Worm (Caenorhabditis elegans) whole organism, L4/young adult: Measurements from ENCODE around the gene T08G5.3.
A peak's percentile ranks its signal among the peaks of the same experiment; 100 is the strongest.
"Not testable (repeated sequence)": the region's sequence is repeated elsewhere in the genome, so short reads cannot be mapped to it uniquely, and the experiment has no call there.

Experiments used
- W03F9.2 ChIP-seq: fragments of 150-350 bp; optimal IDR thresholded peaks from 2 replicates; lab custom pipeline; 2014; ENCODE audit warnings: missing biosample characterization, missing genetic modification characterization
- dao-5 ChIP-seq: sonication (generic microtip); optimal IDR thresholded peaks from 2 replicates; lab custom pipeline; 2016; ENCODE audit warnings: missing genotype, missing genetic modification characterization, moderate library complexity, missing compliant biosample characterization
- him-1 ChIP-seq: sonication (generic microtip); optimal IDR thresholded peaks from 2 replicates; lab custom pipeline; 2016; ENCODE audit warnings: missing genotype, missing genetic modification reagents, missing genetic modification characterization, missing compliant biosample characterization

Gene T08G5.3

DNA sequence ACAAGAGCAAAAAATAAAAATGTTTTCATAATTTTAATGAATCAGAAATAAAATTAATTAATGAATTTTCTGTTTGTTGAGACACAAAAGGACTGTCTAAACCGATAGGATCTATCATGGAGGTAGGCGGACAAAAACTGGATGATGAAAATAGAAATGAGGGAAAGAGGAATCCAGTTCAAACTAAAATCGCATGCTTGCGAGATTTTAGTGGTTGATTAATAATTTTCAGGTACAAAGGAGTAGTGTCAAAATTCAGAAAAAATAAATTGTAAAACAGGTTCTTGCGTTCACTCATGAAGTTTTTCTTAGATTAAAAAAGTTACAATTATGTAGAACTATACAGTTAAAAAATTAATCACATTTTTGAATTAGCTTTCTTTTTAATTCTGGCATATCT is at the start of gene T08G5.3:
Gene T08G5.3, minus strand, starts transcription at position 101 of the 400 bp plus-strand sequence.
- TF ChIP-seq him-1 (tag; lab: Kevin White, UChicago) (no peak), dao-5 (tag; lab: Kevin White, UChicago) (no peak), W03F9.2 (no peak)

DNA sequence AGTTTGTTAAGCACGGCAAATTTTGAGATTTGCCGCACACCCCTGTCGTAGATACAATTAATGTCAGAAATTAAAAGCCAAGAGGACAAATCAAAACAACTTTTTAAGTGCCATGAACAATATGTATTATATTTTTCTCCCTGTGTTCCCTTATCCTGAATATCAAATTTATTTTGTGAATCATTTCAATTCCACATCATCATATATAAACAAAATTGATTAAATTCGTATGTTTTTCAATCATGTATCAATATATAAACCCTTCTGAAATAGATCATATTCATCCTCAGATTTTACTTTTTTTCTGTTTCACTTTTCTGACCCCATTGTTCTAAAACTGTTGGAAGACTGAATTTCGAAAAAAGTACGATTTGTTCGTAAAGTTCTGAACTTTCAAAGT is 46.9 kb upstream of the T08G5.3 start, which contains the start of gene D1086.11:
Gene D1086.11, plus strand, starts transcription at position 301 of the 400 bp plus-strand sequence.
- no peak for TF ChIP-seq dao-5 (tag; lab: Kevin White, UChicago)
- no peak for TF ChIP-seq W03F9.2
- TF ChIP-seq him-1 (tag; lab: Kevin White, UChicago) = no peak

DNA sequence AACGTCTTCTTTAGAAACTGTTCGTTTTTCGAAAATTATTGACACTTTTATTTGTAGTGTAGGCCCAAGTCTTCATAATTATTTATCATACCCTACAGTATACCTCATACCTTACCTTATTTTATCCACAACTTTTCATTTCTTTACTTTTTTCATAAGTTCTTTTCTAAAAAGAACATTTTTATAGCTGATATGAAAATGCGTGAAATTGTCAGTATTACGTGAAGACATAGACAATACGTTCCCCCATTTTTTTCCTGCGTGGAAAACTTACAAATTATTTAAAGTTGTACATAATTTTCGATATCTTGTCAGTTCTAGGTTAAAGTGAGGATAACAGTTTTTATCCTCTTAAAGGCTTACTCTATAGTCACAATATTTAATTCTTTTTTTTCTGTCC is 42.6 kb upstream of the T08G5.3 start:
- no peak for TF ChIP-seq W03F9.2
- no peak for TF ChIP-seq dao-5 (tag; lab: Kevin White, UChicago)
- no peak for TF ChIP-seq him-1 (tag; lab: Kevin White, UChicago)

DNA sequence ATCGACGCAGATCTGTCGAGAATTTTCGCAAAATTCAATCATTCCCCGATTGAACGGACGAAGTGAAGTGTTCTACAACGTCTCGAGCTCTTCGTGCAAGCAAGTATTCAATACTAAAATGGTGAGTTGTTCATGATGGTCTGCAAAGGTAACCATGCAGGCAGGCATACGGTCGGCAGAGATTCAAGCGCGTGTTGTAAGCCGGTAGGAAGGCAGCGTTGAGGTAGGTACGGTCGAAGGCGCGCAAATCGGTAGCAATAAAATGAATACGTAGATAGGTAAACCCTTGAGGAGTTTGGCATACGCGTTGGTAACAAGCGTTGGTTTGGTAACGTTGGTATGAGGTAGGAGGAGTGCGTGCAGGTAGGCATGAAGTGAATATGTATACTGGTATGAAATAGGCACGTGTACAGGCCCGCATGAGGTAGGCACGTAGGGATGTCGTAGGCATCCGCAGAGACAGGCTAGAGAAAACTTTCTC is 40.6 kb upstream of the T08G5.3 start, which contains the start of gene D1086.17:
Gene D1086.17, plus strand, starts transcription at position 51 of the 481 bp plus-strand sequence.
- no peak for TF ChIP-seq W03F9.2

- TF ChIP-seq him-1 (tag; lab: Kevin White, UChicago) (no peak), dao-5 (tag; lab: Kevin White, UChicago) (no peak), W03F9.2 (no peak)
These were observed 37.1 kb upstream of the T08G5.3 start, which contains the start of gene D1086.21 for ce11 chrV:14064422-14064821. Gene D1086.21 (plus strand): TSS chrV:14064722.

DNA sequence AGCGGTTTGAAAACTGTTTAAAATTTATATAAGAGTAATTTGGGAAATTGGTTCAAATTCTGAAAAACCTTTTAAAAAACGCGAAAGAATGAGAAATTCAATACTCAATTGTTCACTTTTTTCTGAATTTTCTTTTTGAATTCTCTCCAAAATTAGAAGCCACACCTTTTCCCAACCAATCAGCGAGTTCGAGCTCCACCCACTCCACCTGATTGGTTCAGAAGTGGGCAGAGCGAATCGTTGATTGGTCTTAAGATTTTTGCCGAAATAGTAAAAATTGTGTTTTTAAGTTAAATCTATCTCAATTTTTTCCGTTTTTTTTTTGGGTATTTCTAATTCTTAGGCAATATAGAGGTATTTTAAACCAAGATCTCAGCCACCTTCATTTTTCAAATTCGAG is 36.7 kb upstream of the T08G5.3 start:
- no peak for TF ChIP-seq dao-5 (tag; lab: Kevin White, UChicago)
- TF ChIP-seq him-1 (tag; lab: Kevin White, UChicago) = no peak
- TF ChIP-seq W03F9.2 = no peak

DNA sequence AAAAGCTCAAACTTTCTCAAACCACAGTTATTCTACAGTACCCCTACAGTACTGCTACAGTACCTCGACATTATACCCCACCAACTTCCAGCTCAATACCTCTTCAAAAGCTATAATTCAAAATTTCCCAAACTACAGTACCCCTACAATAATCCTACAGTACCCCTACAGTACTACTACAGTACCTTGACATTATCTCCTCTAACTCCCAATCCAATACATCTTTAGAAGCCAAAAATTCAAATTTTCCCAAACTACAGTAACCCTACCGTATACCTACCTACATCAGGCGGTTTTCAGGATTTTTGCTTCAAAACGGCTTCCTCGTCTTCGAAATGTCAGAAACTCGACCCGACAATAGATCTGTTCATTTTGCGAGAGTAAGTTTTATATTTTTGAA is 30.3 kb upstream of the T08G5.3 start, which contains the start of gene F58D12.3:
Gene F58D12.3, plus strand, starts transcription at position 301 of the 400 bp plus-strand sequence.
- TF ChIP-seq W03F9.2 (no peak), him-1 (tag; lab: Kevin White, UChicago) (no peak)

- TF ChIP-seq W03F9.2 = peak; percentile 71
- TF ChIP-seq him-1 (tag; lab: Kevin White, UChicago) = peak; percentile 65
These were observed 27.8 kb upstream of the T08G5.3 start for ce11 chrV:14055097-14055496.

DNA sequence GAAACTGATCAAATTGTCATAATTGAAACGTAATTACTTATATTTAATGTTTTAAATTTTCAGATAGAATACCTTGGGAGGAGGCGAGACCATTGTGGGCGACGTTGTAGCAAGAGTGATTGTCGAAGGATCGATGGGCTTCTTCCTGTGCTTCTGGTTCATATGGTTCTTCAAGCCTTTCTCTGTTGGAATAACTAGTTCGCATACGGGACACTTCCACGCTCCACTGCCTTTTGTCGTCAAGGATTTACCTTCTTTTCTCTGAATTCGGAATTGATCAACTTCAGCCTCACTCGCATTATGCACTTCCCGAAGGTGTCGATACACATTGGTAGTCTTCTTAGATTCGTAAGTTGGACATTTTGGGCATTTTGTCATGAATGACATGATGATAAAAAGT is 22.0 kb upstream of the T08G5.3 start, which contains the start of gene F58D12.1:
Gene F58D12.1, plus strand, starts transcription at position 301 of the 400 bp plus-strand sequence.
- not testable (repeated sequence) for TF ChIP-seq him-1 (tag; lab: Kevin White, UChicago); dao-5 (tag; lab: Kevin White, UChicago); W03F9.2

DNA sequence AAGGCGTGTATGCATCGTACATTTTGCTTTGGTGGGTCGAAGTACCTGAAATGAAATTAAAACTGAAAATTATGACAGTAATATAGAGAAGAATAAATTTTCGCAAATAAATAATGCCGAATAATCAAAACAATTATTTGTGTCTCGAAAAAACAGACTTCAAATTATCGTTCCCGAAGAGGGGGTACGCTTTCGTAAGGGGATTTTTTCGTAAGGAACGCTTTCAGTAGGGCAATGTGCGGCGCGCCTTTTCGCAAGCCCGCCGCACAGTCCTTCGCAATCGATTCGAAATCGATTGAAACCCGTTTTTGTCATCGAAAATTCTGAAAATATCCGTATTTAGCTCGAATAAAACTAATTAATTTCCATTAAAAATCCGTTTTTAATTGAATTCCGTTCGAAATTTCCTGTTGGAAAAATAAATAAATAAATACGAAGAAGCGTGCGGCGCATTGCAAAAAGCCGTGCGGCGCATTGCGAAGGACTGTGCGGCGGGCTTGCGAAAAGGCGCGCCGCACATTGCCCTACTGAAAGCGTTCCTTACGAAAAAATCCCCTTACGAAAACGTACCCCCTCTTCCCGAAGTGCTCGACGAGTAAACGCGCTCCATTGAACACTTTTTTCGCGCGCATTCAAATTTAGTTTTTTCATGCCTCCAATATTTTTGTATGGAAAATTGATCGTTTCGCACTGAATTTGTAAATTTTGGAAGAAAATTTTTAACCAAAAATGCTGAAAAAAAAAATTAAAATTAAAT is 11.2 kb upstream of the T08G5.3 start, which contains the start of gene vps-39:
Gene vps-39, minus strand, starts transcription at position 51 of the 757 bp plus-strand sequence.
- TF ChIP-seq dao-5 (tag; lab: Kevin White, UChicago); him-1 (tag; lab: Kevin White, UChicago); W03F9.2: not testable (repeated sequence)

DNA sequence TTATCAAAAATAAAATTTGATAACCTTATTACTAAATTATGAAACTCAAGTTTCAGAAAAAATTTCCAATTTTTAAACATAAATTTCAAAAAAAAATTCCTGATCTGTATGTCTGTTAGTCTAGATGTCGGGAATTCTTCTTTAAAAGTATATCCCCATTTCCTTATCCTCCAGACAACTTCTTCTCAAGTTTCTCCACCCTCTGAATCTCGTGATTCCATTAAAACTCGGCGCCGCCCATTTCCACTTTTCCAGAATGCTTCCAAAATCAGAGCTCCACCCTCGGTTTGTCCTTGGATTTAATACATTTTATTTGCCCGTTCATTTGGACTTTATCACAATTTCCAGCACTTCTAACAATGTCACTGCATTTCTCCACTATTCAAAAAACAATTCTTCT is 6.4 kb upstream of the T08G5.3 start, which contains the start of gene ins-10:
Gene ins-10, plus strand, starts transcription at position 301 of the 400 bp plus-strand sequence.
- TF ChIP-seq W03F9.2 (no peak), him-1 (tag; lab: Kevin White, UChicago) (no peak), dao-5 (tag; lab: Kevin White, UChicago) (no peak)

DNA sequence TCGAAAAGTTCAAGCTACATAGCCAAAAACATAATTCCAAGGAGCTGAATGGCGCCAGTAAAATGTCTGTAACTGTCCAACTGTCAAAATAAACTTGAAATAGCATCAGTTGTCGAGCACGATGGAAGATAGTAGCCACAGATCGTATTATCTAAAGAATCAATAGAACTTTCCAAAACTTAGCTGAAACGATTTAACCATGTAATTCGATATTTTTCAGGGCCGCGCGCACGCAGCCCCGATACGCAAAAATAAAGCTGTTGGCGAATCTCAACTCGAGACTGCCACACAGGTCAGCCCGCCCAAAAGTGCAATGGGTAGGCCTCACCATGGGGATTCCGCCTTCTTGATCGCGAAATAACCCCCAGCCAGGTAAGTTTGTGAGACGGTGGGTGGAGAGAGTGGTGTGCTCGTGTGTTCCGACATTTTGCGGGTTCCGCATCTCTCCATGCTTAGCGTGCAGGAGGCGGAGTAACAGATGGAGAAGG is 1.0 kb upstream of the T08G5.3 start:
- peak; percentile 20 for TF ChIP-seq dao-5 (tag; lab: Kevin White, UChicago)
- no peak for TF ChIP-seq him-1 (tag; lab: Kevin White, UChicago)

DNA sequence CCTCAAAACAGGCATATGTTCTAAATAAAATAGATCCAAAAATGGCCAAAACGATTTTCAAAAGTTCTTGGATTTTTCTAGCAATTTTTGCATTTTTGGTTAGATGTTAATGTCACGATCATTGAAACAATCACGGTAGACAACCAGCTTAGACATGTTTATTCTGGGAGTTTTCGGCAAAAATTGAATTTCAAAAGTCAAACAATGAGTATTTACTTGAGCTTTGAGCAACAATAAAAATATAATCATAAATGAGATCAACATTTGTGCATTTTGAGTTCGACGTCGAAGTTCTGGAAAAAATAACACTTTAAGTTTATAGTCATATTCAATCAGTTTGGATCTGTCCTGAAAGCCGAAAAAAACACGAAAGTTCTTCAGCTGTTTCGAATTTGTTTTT is 1.1 kb downstream of the T08G5.3 start, which contains the start of gene T08G5.2:
Gene T08G5.2, minus strand, starts transcription at position 101 of the 400 bp plus-strand sequence.
- TF ChIP-seq W03F9.2 = no peak
- no peak for TF ChIP-seq him-1 (tag; lab: Kevin White, UChicago)
- no peak for TF ChIP-seq dao-5 (tag; lab: Kevin White, UChicago)

DNA sequence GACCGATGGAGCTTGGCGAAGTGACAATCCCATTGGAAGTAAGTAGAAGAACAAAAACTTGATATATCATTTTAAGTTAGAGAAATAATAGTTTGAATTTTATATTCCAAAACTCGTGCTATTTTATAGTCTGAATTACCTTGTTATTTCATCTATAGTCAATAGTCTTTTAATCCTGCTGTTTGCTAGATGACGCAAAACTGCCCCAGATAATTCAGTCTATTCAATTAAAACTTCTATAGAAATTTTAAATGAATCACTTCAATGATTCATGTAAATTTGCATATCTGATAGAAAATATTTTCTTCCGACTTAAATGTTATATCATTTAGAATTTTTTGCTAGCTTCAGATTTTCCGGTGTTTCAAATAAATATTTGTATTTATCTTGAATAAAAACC is 4.2 kb downstream of the T08G5.3 start, which contains the start of gene T08G5.15:
Gene T08G5.15, minus strand, starts transcription at position 101 of the 400 bp plus-strand sequence.
- no peak for TF ChIP-seq dao-5 (tag; lab: Kevin White, UChicago)
- no peak for TF ChIP-seq him-1 (tag; lab: Kevin White, UChicago)
- no peak for TF ChIP-seq W03F9.2
